Fruit fly (Drosophila melanogaster): Measurements from ENCODE around the gene Uch-L5.
A peak's percentile ranks its signal among the peaks of the same experiment; 100 is the strongest.

Uch-L5 gene

dm6 chr3L:9441907-9442479 lies 34.8 kb downstream of the Uch-L5 start, which contains the start of the genes Bet3 and Nf-YA (continued):
- TF ChIP-seq CG14860 (GFP tag; IDR thresholded peaks at IDR 0.05; ENCODE audit: partially characterized antibody) (peak; percentile 84), CG9727 (GFP tag; optimal IDR thresholded peaks at IDR 0.05) (peak; percentile 41), tup (GFP tag; optimal IDR thresholded peaks at IDR 0.05) (no peak), MTF-1 (GFP tag; optimal IDR thresholded peaks at IDR 0.05; ENCODE audit: borderline replicate concordance) (peak; percentile 69), Awh (GFP tag; IDR thresholded peaks at IDR 0.05) (no peak), Dip3 (GFP tag; optimal IDR thresholded peaks at IDR 0.05) (peak; percentile 60), Rx (GFP tag; IDR thresholded peaks at IDR 0.05) (0 out of 2 replicates have a peak, but pooled peaks have one; percentile 33), fd3F (GFP tag; optimal IDR thresholded peaks at IDR 0.05) (no peak), Dp (GFP tag; optimal IDR thresholded peaks at IDR 0.05) (peak; percentile 46), Lhr (GFP tag; optimal IDR thresholded peaks at IDR 0.05) (peak; percentile 44), Kr (GFP tag; optimal IDR thresholded peaks at IDR 0.05) (no peak), CG2678 (tag; optimal IDR thresholded peaks at IDR 0.05) (peak; percentile 44), ro (GFP tag; IDR thresholded peaks at IDR 0.05) (no peak), gt (GFP tag; IDR thresholded peaks at IDR 0.05) (no peak), dmrt11E (tag; optimal IDR thresholded peaks at IDR 0.05) (peak; percentile 35), CG11456 (GFP tag; IDR thresholded peaks at IDR 0.05) (peak; percentile 79), zen (tag; optimal IDR thresholded peaks at IDR 0.05) (peak; percentile 31), Gug (GFP tag; IDR thresholded peaks at IDR 0.05) (peak; percentile 81), inv (GFP tag; IDR thresholded peaks at IDR 0.05; ENCODE audit: partially characterized antibody) (peak; percentile 79), CG18764 (GFP tag; optimal IDR thresholded peaks at IDR 0.05) (peak; percentile 6), CG7372 (GFP tag; IDR thresholded peaks at IDR 0.05) (peak; percentile 60; the same call in 1 of the 2 replicates), Ets97D (GFP tag; optimal IDR thresholded peaks at IDR 0.05) (peak; percentile 55), CG7928 (GFP tag; optimal IDR thresholded peaks at IDR 0.05) (peak; percentile 97), CG3163 (GFP tag; optimal IDR thresholded peaks at IDR 0.05) (peak; percentile 17), luna (GFP tag; optimal IDR thresholded peaks at IDR 0.05) (peak; percentile 77), Scr (GFP tag; IDR thresholded peaks at IDR 0.05; ENCODE audit: partially characterized antibody) (peak; percentile 82), CG12104 (GFP tag; optimal IDR thresholded peaks at IDR 0.05) (peak; percentile 30), cad (GFP tag; optimal IDR thresholded peaks at IDR 0.05) (no peak), Ets65A (GFP tag) (peak; percentile 97), Nf-YB (GFP tag; optimal IDR thresholded peaks at IDR 0.05) (no peak), sqz (GFP tag; optimal IDR thresholded peaks at IDR 0.05) (no peak), CG30431 (GFP tag; optimal IDR thresholded peaks at IDR 0.05) (peak; percentile 3), E2f2 (GFP tag; IDR thresholded peaks at IDR 0.05) (peak; percentile 34; the same call in 1 of the 2 replicates), CG43689 (GFP tag; IDR thresholded peaks at IDR 0.05) (no peak), CG8281 (tag; optimal IDR thresholded peaks at IDR 0.05) (no peak), Bteb2 (GFP tag; optimal IDR thresholded peaks at IDR 0.05) (no peak), CG12155 (GFP tag; optimal IDR thresholded peaks at IDR 0.05) (peak; percentile 42), sr (GFP tag; IDR thresholded peaks at IDR 0.05) (no peak), Dref (GFP tag; IDR thresholded peaks at IDR 0.05) (peak; percentile 68), CG15073 (GFP tag; optimal IDR thresholded peaks at IDR 0.05) (no peak), nerfin-2 (GFP tag; IDR thresholded peaks at IDR 0.05; ENCODE audit: partially characterized antibody) (peak; percentile 72), CG11696 (GFP tag; IDR thresholded peaks at IDR 0.05) (peak; percentile 40; the same call in 1 of the 2 replicates), prd (optimal IDR thresholded peaks at IDR 0.05) (no peak), prd (GFP tag; IDR thresholded peaks at IDR 0.05) (peak; percentile 64; the same call in 2 of the 3 replicates), CG11504 (tag; optimal IDR thresholded peaks at IDR 0.05) (no peak), HHEX (GFP tag; optimal IDR thresholded peaks at IDR 0.05) (peak; percentile 12), Xbp1 (GFP tag; optimal IDR thresholded peaks at IDR 0.05) (peak; percentile 78), CG7786 (GFP tag; optimal IDR thresholded peaks at IDR 0.05) (peak; percentile 51), lbe (GFP tag; optimal IDR thresholded peaks at IDR 0.05) (peak; percentile 22), Dfd (GFP tag; optimal IDR thresholded peaks at IDR 0.05) (no peak), tin (GFP tag; optimal IDR thresholded peaks at IDR 0.05) (peak; percentile 72)
